Fruit fly (Drosophila melanogaster) whole organism, prepupa: ENCODE data around the gene glec.

Experiments
- CG10631 ChIP-seq: fragments of 200-800 bp; sonication (Bioruptor generic); optimal IDR thresholded peaks from 2 replicates; lab custom pipeline; 2016; ENCODE audit warnings: missing biosample characterization, missing genetic modification characterization
- CG10669 ChIP-seq: fragments of 200-800 bp; sonication (Bioruptor generic); optimal IDR thresholded peaks from 3 replicates; lab custom pipeline; 2018; ENCODE audit warnings: missing biosample characterization, mild to moderate bottlenecking, missing genetic modification characterization, moderate library complexity
- CG11762 ChIP-seq: fragments of 200-800 bp; sonication (Bioruptor generic); optimal IDR thresholded peaks from 3 replicates; lab custom pipeline; 2016; ENCODE audit warnings: missing biosample characterization, missing genetic modification characterization; ENCODE audit not compliant: insufficient read depth
- CG15336 ChIP-seq: fragments of 200-800 bp; sonication (Bioruptor generic); IDR thresholded peaks from 2 replicates; pipeline ENCODE4 v1.3.6; 2022; ENCODE audit warnings: missing biosample characterization, missing genetic modification characterization
- CG1621 ChIP-seq: fragments of 200-800 bp; sonication (Bioruptor generic); optimal IDR thresholded peaks from 3 replicates; lab custom pipeline; 2018; ENCODE audit warnings: missing biosample characterization, mild to moderate bottlenecking, missing genetic modification characterization
- CG16779 ChIP-seq: fragments of 200-800 bp; sonication (Bioruptor generic); optimal IDR thresholded peaks from 3 replicates; lab custom pipeline; 2017; ENCODE audit warnings: missing biosample characterization, mild to moderate bottlenecking, missing genetic modification characterization
- CG3032 ChIP-seq: fragments of 200-800 bp; optimal IDR thresholded peaks from 2 replicates; lab custom pipeline; 2019; ENCODE audit warnings: missing biosample characterization, mild to moderate bottlenecking, missing genetic modification characterization, moderate library complexity
- CG31627 ChIP-seq: fragments of 200-800 bp; sonication (Bioruptor generic); optimal IDR thresholded peaks from 3 replicates; lab custom pipeline; 2016; ENCODE audit warnings: missing biosample characterization, missing genetic modification characterization
- CG32006 ChIP-seq: fragments of 200-800 bp; sonication (Bioruptor generic); optimal IDR thresholded peaks from 3 replicates; lab custom pipeline; 2017; ENCODE audit warnings: missing biosample characterization, mild to moderate bottlenecking, missing genetic modification characterization
- CG34406 ChIP-seq: fragments of 200-800 bp; sonication (Bioruptor generic); optimal IDR thresholded peaks from 3 replicates; lab custom pipeline; 2016; ENCODE audit warnings: missing biosample characterization, missing genetic modification characterization
- CG3919 ChIP-seq: fragments of 200-800 bp; sonication (Bioruptor generic); optimal IDR thresholded peaks from 3 replicates; lab custom pipeline; 2016; ENCODE audit warnings: missing biosample characterization, missing genetic modification characterization
- CG4318 ChIP-seq: fragments of 200-800 bp; sonication (Bioruptor generic); optimal IDR thresholded peaks from 3 replicates; lab custom pipeline; 2017; ENCODE audit warnings: missing biosample characterization, mild to moderate bottlenecking, missing genetic modification characterization
- CG6163 ChIP-seq: fragments of 200-800 bp; sonication (Bioruptor generic); IDR thresholded peaks from 3 replicates; pipeline ENCODE4 v1.3.6; 2022; ENCODE audit warnings: missing biosample characterization, missing genetic modification characterization
- CG6276 ChIP-seq: fragments of 200-800 bp; sonication (Bioruptor generic); optimal IDR thresholded peaks from 2 replicates; lab custom pipeline; 2017; ENCODE audit warnings: missing biosample characterization, mild to moderate bottlenecking, missing genetic modification characterization
- CG6808 ChIP-seq: fragments of 200-800 bp; sonication (Bioruptor generic); optimal IDR thresholded peaks from 3 replicates; lab custom pipeline; 2017; ENCODE audit warnings: missing biosample characterization, missing genetic modification characterization, mild to moderate bottlenecking, moderate library complexity, missing genetic modification reagents
- CG6854 ChIP-seq: fragments of 200-800 bp; sonication (Bioruptor generic); optimal IDR thresholded peaks from 2 replicates; lab custom pipeline; 2017; ENCODE audit warnings: missing biosample characterization, mild to moderate bottlenecking, missing genetic modification characterization
- CG7368 ChIP-seq: fragments of 200-800 bp; sonication (Bioruptor generic); optimal IDR thresholded peaks from 3 replicates; lab custom pipeline; 2016; ENCODE audit warnings: missing biosample characterization, missing genetic modification characterization
- CG8119 ChIP-seq: fragments of 200-800 bp; sonication (Bioruptor generic); IDR thresholded peaks from 3 replicates; pipeline ENCODE4 v1.3.6; 2022; ENCODE audit warnings: missing biosample characterization, missing genetic modification characterization
- CG8319 ChIP-seq: fragments of 200-800 bp; sonication (Bioruptor generic); optimal IDR thresholded peaks from 3 replicates; lab custom pipeline; 2016; ENCODE audit warnings: missing biosample characterization, missing genetic modification characterization
- Eip75B ChIP-seq: fragments of 200-800 bp; sonication (Bioruptor generic); optimal IDR thresholded peaks from 3 replicates; lab custom pipeline; 2016; ENCODE audit warnings: missing biosample characterization, missing genetic modification characterization
- Eip78C ChIP-seq: fragments of 200-800 bp; sonication (Bioruptor generic); peaks from one replicate; lab custom pipeline; 2016; ENCODE audit warnings: missing biosample characterization, missing genetic modification characterization
- Eip93F ChIP-seq: fragments of 200-800 bp; sonication (Bioruptor generic); optimal IDR thresholded peaks from 2 replicates; lab custom pipeline; 2016; ENCODE audit warnings: missing biosample characterization, mild to moderate bottlenecking, missing genetic modification characterization
- Hr38 ChIP-seq: sonication (Bioruptor generic); optimal IDR thresholded peaks from 2 replicates; lab custom pipeline; 2016; ENCODE audit warnings: missing biosample characterization, missing genetic modification characterization
- Hr39 ChIP-seq: fragments of 200-800 bp; sonication (Bioruptor generic); optimal IDR thresholded peaks from 2 replicates; lab custom pipeline; 2016; ENCODE audit warnings: missing biosample characterization, missing genetic modification characterization
- Lpt ChIP-seq: fragments of 200-800 bp; sonication (Bioruptor generic); optimal IDR thresholded peaks from 3 replicates; lab custom pipeline; 2016; ENCODE audit warnings: missing biosample characterization, missing genetic modification characterization
- Met ChIP-seq: fragments of 200-800 bp; sonication (Bioruptor generic); optimal IDR thresholded peaks from 3 replicates; lab custom pipeline; 2016; ENCODE audit warnings: missing biosample characterization, missing genetic modification characterization
- OdsH ChIP-seq: fragments of 200-800 bp; sonication (Bioruptor generic); optimal IDR thresholded peaks from 3 replicates; lab custom pipeline; 2016; ENCODE audit warnings: missing biosample characterization, missing genetic modification characterization
- Smox ChIP-seq: fragments of 200-800 bp; sonication (Bioruptor generic); optimal IDR thresholded peaks from 3 replicates; lab custom pipeline; 2016; ENCODE audit warnings: missing biosample characterization, missing genetic modification characterization
- Sox102F ChIP-seq: fragments of 200-800 bp; sonication (Bioruptor generic); optimal IDR thresholded peaks from 2 replicates; lab custom pipeline; 2016; ENCODE audit warnings: missing biosample characterization, mild to moderate bottlenecking, missing genetic modification characterization
- Sox15 ChIP-seq: fragments of 200-800 bp; sonication (Bioruptor generic); optimal IDR thresholded peaks from 3 replicates; lab custom pipeline; 2016; ENCODE audit warnings: missing biosample characterization, missing genetic modification characterization
- achi ChIP-seq: fragments of 200-800 bp; sonication (Bioruptor generic); optimal IDR thresholded peaks from 3 replicates; lab custom pipeline; 2016; ENCODE audit warnings: missing biosample characterization, missing genetic modification characterization
- cyc ChIP-seq: fragments of 200-800 bp; sonication (Bioruptor generic); optimal IDR thresholded peaks from 3 replicates; lab custom pipeline; 2016; ENCODE audit warnings: missing biosample characterization, missing genetic modification characterization
- dsx ChIP-seq: fragments of 200-800 bp; optimal IDR thresholded peaks from 3 replicates; lab custom pipeline; 2019; ENCODE audit warnings: missing biosample characterization, mild to moderate bottlenecking, missing genetic modification characterization, moderate library complexity; ENCODE audit not compliant: poor library complexity, severe bottlenecking
- eg ChIP-seq: fragments of 200-800 bp; sonication (Bioruptor generic); IDR thresholded peaks from 3 replicates; pipeline ENCODE4 v1.3.6; 2022; ENCODE audit warnings: missing biosample characterization, missing genetic modification characterization
- esn ChIP-seq: fragments of 200-800 bp; sonication (Bioruptor generic); optimal IDR thresholded peaks from 2 replicates; lab custom pipeline; 2016; ENCODE audit warnings: missing biosample characterization, mild to moderate bottlenecking, missing genetic modification characterization, moderate library complexity
- fd59A ChIP-seq: fragments of 200-800 bp; sonication (Bioruptor generic); optimal IDR thresholded peaks from 2 replicates; lab custom pipeline; 2017; ENCODE audit warnings: missing biosample characterization, mild to moderate bottlenecking, missing genetic modification characterization, missing genetic modification reagents
- fd85E ChIP-seq: fragments of 200-800 bp; sonication (Bioruptor generic); optimal IDR thresholded peaks from 3 replicates; lab custom pipeline; 2016; ENCODE audit warnings: missing biosample characterization, missing genetic modification characterization
- fkh ChIP-seq: fragments of 200-800 bp; sonication (Bioruptor generic); optimal IDR thresholded peaks from 3 replicates; lab custom pipeline; 2017; ENCODE audit warnings: missing biosample characterization, mild to moderate bottlenecking, missing genetic modification characterization, moderate library complexity
- lz ChIP-seq: fragments of 200-800 bp; sonication (Bioruptor generic); optimal IDR thresholded peaks from 3 replicates; lab custom pipeline; 2016; ENCODE audit warnings: missing biosample characterization, missing genetic modification characterization
- net ChIP-seq: fragments of 200-800 bp; sonication (Bioruptor generic); optimal IDR thresholded peaks from 3 replicates; lab custom pipeline; 2016; ENCODE audit warnings: missing biosample characterization, missing genetic modification characterization
- pdm3 ChIP-seq: fragments of 200-800 bp; sonication (Bioruptor generic); optimal IDR thresholded peaks from 3 replicates; lab custom pipeline; 2016; ENCODE audit warnings: missing biosample characterization, missing genetic modification characterization
- salr ChIP-seq, 2 experiments: fragments of 200-800 bp; sonication (Bioruptor generic); optimal IDR thresholded peaks; 3 replicates each; lab custom pipeline; 2016 to 2018; ENCODE audit warnings: missing biosample characterization in 2 of 2, missing genetic modification characterization in 2 of 2, mild to moderate bottlenecking in 1 of 2
- spab ChIP-seq: fragments of 200-800 bp; sonication (Bioruptor generic); optimal IDR thresholded peaks from 2 replicates; lab custom pipeline; 2017; ENCODE audit warnings: missing biosample characterization, mild to moderate bottlenecking, missing genetic modification characterization, missing genetic modification reagents
- ss ChIP-seq, 2 experiments: fragments of 200-800 bp; sonication (Bioruptor generic); optimal IDR thresholded peaks; 2 replicates in 1 of 2; 3 replicates in 1 of 2; lab custom pipeline; 2017 to 2018; ENCODE audit warnings: mild to moderate bottlenecking in 2 of 2, missing biosample characterization in 2 of 2, missing genetic modification characterization in 2 of 2, moderate library complexity in 1 of 2
- svp ChIP-seq: fragments of 200-800 bp; sonication (Bioruptor generic); peaks from one replicate; lab custom pipeline; 2016; ENCODE audit warnings: missing biosample characterization, missing genetic modification characterization
- topi ChIP-seq: fragments of 200-800 bp; sonication (Bioruptor generic); optimal IDR thresholded peaks from 3 replicates; lab custom pipeline; 2016; ENCODE audit warnings: missing biosample characterization, missing genetic modification characterization
- vri ChIP-seq: fragments of 200-800 bp; sonication (Bioruptor generic); optimal IDR thresholded peaks from 3 replicates; lab custom pipeline; 2016; ENCODE audit warnings: missing biosample characterization, mild to moderate bottlenecking, missing genetic modification characterization

Gene glec

DNA sequence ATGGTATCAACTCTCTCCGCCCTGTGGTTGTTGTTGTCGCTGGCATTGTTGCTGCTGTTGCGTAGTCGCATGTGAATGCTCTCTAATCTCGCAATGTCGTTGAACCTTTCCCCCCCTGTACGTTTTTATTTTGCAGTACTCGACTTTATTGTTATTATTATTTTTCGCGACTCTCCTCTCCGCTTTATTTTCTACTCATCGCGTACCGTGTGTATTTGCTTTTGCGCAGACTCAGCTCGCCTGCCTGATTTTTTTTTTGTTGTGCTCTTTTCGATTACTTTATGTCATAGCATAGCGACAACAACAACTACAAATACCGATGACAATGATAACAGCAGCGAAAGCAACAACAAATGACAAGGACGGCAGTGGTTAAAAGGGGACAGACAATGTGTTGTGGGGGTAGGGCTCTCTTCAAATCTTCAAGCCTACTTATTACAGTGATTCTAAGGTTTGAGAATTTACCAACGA lies 26.5 kb downstream of the glec start (continued):
- TF ChIP-seq achi (peak; percentile 25), CG11762 (GFP tag; lab: Kevin White, UChicago) (no peak), CG3919 (GFP tag; lab: Kevin White, UChicago) (no peak), CG8319 (no peak), spab (no peak), Smox (peak; percentile 5), salr (GFP tag; optimal IDR thresholded peaks at IDR 0.05; lab: Kevin White, UChicago) (peak in 1 of 2 experiments; percentile 22), ss (GFP tag; optimal IDR thresholded peaks at IDR 0.05; lab: Kevin White, UChicago) (no peak), Sox15 (no peak), CG6276 (GFP tag; lab: Kevin White, UChicago) (no peak), Hr39 (GFP tag; lab: Kevin White, UChicago) (peak; percentile 29), fkh (GFP tag; lab: Kevin White, UChicago) (peak; percentile 28)

DNA sequence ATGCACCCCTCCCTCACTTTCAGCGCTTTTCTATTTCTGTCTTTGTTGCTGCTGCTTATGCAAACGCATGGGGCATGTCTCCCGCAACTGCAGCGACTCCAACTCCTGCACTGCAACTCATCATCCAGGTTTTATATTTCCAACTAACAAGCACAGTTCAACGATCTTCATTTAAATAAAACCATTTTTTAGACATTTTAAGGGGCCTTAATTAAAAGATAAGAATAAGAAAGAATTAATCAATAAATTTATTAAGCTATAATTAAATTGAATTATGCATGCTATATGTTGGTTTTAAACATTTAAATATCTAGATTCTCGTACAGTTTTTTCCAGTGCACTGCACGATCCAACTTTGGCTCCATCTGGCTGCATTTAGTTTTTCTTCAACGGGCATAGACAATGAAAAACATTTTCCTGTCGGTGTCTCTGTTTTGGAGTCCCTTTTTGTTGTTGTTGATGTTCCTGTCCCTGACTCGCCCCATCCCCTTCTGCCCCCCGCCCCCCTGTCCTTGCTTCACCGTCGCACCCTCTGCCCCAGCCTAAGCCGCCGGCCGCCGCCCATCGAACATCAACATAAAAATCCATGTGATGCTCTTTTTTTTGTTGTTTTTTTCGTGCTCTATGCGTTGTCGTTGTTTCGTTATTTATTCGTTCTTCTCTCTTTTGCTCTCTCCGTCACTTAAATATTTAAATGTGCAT lies 27.1 kb downstream of the glec start:
- peak; percentile 24 for TF ChIP-seq esn (GFP tag; lab: Kevin White, UChicago)
- peak; percentile 18 for TF ChIP-seq Met (GFP tag; lab: Kevin White, UChicago)
- TF ChIP-seq salr (GFP tag; optimal IDR thresholded peaks at IDR 0.05; lab: Kevin White, UChicago): peak; percentile 22 to 77
- peak; percentile 73 for TF ChIP-seq spab
- peak; percentile 92 for TF ChIP-seq CG8119 (GFP tag; lab: Robert Waterston, UW)
- TF ChIP-seq dsx (GFP tag; lab: Kevin White, UChicago): peak; percentile 73
- peak; percentile 64 for TF ChIP-seq Eip75B (GFP tag; lab: Kevin White, UChicago)
- peak; percentile 92 for TF ChIP-seq Eip78C (GFP tag; lab: Kevin White, UChicago)
- TF ChIP-seq CG7368 (GFP tag; lab: Kevin White, UChicago): peak; percentile 58
- no peak for TF ChIP-seq CG6854 (GFP tag; lab: Kevin White, UChicago)
- peak; percentile 84 for TF ChIP-seq Lpt (GFP tag; lab: Kevin White, UChicago)
- TF ChIP-seq CG3032 (tag; lab: Kevin White, UChicago): peak; percentile 83
- TF ChIP-seq CG31627 (GFP tag; lab: Kevin White, UChicago): no peak
- peak; percentile 93 for TF ChIP-seq CG32006 (GFP tag; lab: Kevin White, UChicago)
- TF ChIP-seq pdm3 (GFP tag; lab: Kevin White, UChicago): peak; percentile 67
- TF ChIP-seq CG10669 (GFP tag; lab: Kevin White, UChicago): peak; percentile 65
- peak; percentile 60 for TF ChIP-seq CG1621 (tag; lab: Kevin White, UChicago)
- TF ChIP-seq CG6808 (GFP tag; lab: Kevin White, UChicago): peak; percentile 77
- peak; percentile 82 for TF ChIP-seq CG6163
- TF ChIP-seq net: peak; percentile 84
- peak; percentile 57 for TF ChIP-seq CG34406 (GFP tag; lab: Kevin White, UChicago)
- TF ChIP-seq CG10631: peak; percentile 88
- no peak for TF ChIP-seq Sox102F (GFP tag; lab: Kevin White, UChicago)
- peak; percentile 52 for TF ChIP-seq CG16779 (tag; lab: Kevin White, UChicago)
- peak; percentile 1 for TF ChIP-seq topi (GFP tag; lab: Kevin White, UChicago)
- no peak for TF ChIP-seq Smox
- no peak for TF ChIP-seq fkh (GFP tag; lab: Kevin White, UChicago)
- TF ChIP-seq CG3919 (GFP tag; lab: Kevin White, UChicago): peak; percentile 75
- TF ChIP-seq CG4318 (GFP tag; lab: Kevin White, UChicago): peak; percentile 90
- TF ChIP-seq vri (GFP tag; lab: Kevin White, UChicago): no peak
- TF ChIP-seq Eip93F (GFP tag; lab: Kevin White, UChicago): no peak
- peak; percentile 50 for TF ChIP-seq svp
- TF ChIP-seq fd85E (GFP tag; lab: Kevin White, UChicago): no peak
- peak; percentile 69 for TF ChIP-seq fd59A (GFP tag; lab: Kevin White, UChicago)
- TF ChIP-seq eg: peak; percentile 76
- peak; percentile 82 for TF ChIP-seq CG6276 (GFP tag; lab: Kevin White, UChicago)
- TF ChIP-seq CG15336 (GFP tag; lab: Robert Waterston, UW): peak; percentile 96
- TF ChIP-seq CG8319: peak; percentile 7
- peak; percentile 81 for TF ChIP-seq OdsH (GFP tag; lab: Kevin White, UChicago)
- TF ChIP-seq Hr39 (GFP tag; lab: Kevin White, UChicago): no peak
- no peak for TF ChIP-seq Hr38
- TF ChIP-seq cyc (GFP tag; lab: Kevin White, UChicago): peak; percentile 13
- peak; percentile 0 for TF ChIP-seq lz
